Worm (Caenorhabditis elegans): Measurements from ENCODE around the gene F54D5.9.

ce11 chrII:11591558-11591957 lies 46.9 kb upstream of the F54D5.9 start:
- no peak for TF ChIP-seq pha-4 (GFP tag; IDR thresholded peaks at IDR 0.05)
- TF ChIP-seq pha-4 (tag; optimal IDR thresholded peaks at IDR 0.05) = no peak
- TF ChIP-seq nhr-76 (tag; optimal IDR thresholded peaks at IDR 0.05) = no peak
- TF ChIP-seq unc-62 (GFP tag; optimal IDR thresholded peaks at IDR 0.05 in 1 of 2) = no peak
- TF ChIP-seq unc-62 (tag; optimal IDR thresholded peaks at IDR 0.05) = no peak
- TF ChIP-seq nhr-25 (tag; optimal IDR thresholded peaks at IDR 0.05; ENCODE audit: borderline replicate concordance, insufficient read depth) = no peak
- TF ChIP-seq T20F7.1 (GFP tag; optimal IDR thresholded peaks at IDR 0.05) = no peak

Measured in whole organism, L4 larva.